Worm (Caenorhabditis elegans): ENCODE measurements around the gene Y32B12B.8.

- TF ChIP-seq T22C8.4 (GFP tag; IDR thresholded peaks at IDR 0.05) (no peak), klf-2 (GFP tag; conservative IDR thresholded peaks at IDR 0.05) (no peak), flt-1 (GFP tag; IDR thresholded peaks at IDR 0.05) (no peak), ref-1 (GFP tag; conservative IDR thresholded peaks at IDR 0.05) (no peak), ztf-29 (GFP tag; IDR thresholded peaks at IDR 0.05) (no peak), cog-1 (tag; optimal IDR thresholded peaks at IDR 0.05) (no peak)
These were observed 32.8 kb downstream of the Y32B12B.8 start for ce11 chrV:16568056-16568455.

Measured in whole organism, midembryonic.